Worm (Caenorhabditis elegans) whole organism, young adult: Measurements from ENCODE around the gene daf-41.

Experiments used
- B0035.1 ChIP-seq: sonication (generic microtip); optimal IDR thresholded peaks from 2 replicates; lab custom pipeline; 2016; ENCODE audit warnings: missing genetic modification characterization, mild to moderate bottlenecking, missing compliant biosample characterization, missing genotype, missing genetic modification reagents
- C17E4.6 ChIP-seq: fragments of 200-800 bp; sonication (Bioruptor generic); IDR thresholded peaks from 2 replicates; pipeline ENCODE4 v1.3.6; 2022; ENCODE audit warnings: missing genetic modification reagents, missing genetic modification characterization, missing compliant biosample characterization
- F23B12.7 ChIP-seq: sonication (generic microtip); optimal IDR thresholded peaks from 2 replicates; lab custom pipeline; 2017; ENCODE audit warnings: missing genetic modification characterization, mild to moderate bottlenecking, missing compliant biosample characterization, antibody characterized with exemption, moderate library complexity; ENCODE audit not compliant: insufficient read depth
- F52B5.7 ChIP-seq: sonication (generic microtip); optimal IDR thresholded peaks from 2 replicates; lab custom pipeline; 2016; ENCODE audit warnings: mild to moderate bottlenecking, missing genetic modification characterization, missing compliant biosample characterization
- T26A5.8 ChIP-seq: sonication (generic microtip); optimal IDR thresholded peaks from 2 replicates; lab custom pipeline; 2016; ENCODE audit warnings: missing genetic modification characterization, missing compliant biosample characterization
- Y53F4B.3 ChIP-seq: fragments of 200-800 bp; sonication (Bioruptor generic); IDR thresholded peaks from 2 replicates; pipeline ENCODE4 v1.3.6; 2022; ENCODE audit warnings: missing genetic modification reagents, missing genetic modification characterization, missing compliant biosample characterization
- Y53G8AR.9 ChIP-seq: fragments of 200-800 bp; sonication (Bioruptor generic); conservative IDR thresholded peaks from 2 replicates; pipeline ENCODE4 v1.3.6; 2022; ENCODE audit warnings: missing genetic modification reagents, missing genetic modification characterization, missing compliant biosample characterization
- Y67H2A.10 ChIP-seq: fragments of 200-800 bp; sonication (Bioruptor generic); conservative IDR thresholded peaks from 2 replicates; pipeline ENCODE4 v1.3.6; 2022; ENCODE audit warnings: missing genetic modification reagents, missing genetic modification characterization, missing compliant biosample characterization
- Y79H2A.3 ChIP-seq: fragments of 200-800 bp; sonication (Bioruptor generic); conservative IDR thresholded peaks from 2 replicates; pipeline ENCODE4 v1.3.6; 2022; ENCODE audit warnings: missing genetic modification reagents, missing genetic modification characterization, missing compliant biosample characterization
- Y95B8A.8 ChIP-seq: fragments of 200-800 bp; sonication (Bioruptor generic); IDR thresholded peaks from 2 replicates; pipeline ENCODE4 v1.3.6; 2022; ENCODE audit warnings: missing genetic modification reagents, missing genetic modification characterization, missing compliant biosample characterization
- aptf-3 ChIP-seq: fragments of 200-800 bp; sonication (Bioruptor generic); IDR thresholded peaks from 2 replicates; pipeline ENCODE4 v1.3.6; 2022; ENCODE audit warnings: missing genetic modification characterization, missing compliant biosample characterization
- attf-5 ChIP-seq: fragments of 200-800 bp; sonication (Bioruptor generic); optimal IDR thresholded peaks from 2 replicates; lab custom pipeline; 2018; ENCODE audit warnings: mild to moderate bottlenecking, missing genetic modification characterization, missing compliant biosample characterization
- ceh-27 ChIP-seq: fragments of 200-800 bp; sonication (Bioruptor generic); optimal IDR thresholded peaks from 2 replicates; lab custom pipeline; 2018; ENCODE audit warnings: mild to moderate bottlenecking, missing genetic modification characterization, moderate library complexity, missing compliant biosample characterization
- ceh-40 ChIP-seq: fragments of 200-800 bp; sonication (Bioruptor generic); IDR thresholded peaks from 2 replicates; pipeline ENCODE4 v1.3.6; 2022; ENCODE audit warnings: missing genetic modification characterization, missing compliant biosample characterization
- ceh-79 ChIP-seq: sonication (generic microtip); optimal IDR thresholded peaks from 2 replicates; lab custom pipeline; 2017; ENCODE audit warnings: mild to moderate bottlenecking, missing genetic modification characterization, missing compliant biosample characterization
- ceh-91 ChIP-seq: fragments of 200-800 bp; sonication (Bioruptor generic); IDR thresholded peaks from 2 replicates; pipeline ENCODE4 v1.3.6; 2022; ENCODE audit warnings: missing genetic modification reagents, missing genetic modification characterization, missing compliant biosample characterization
- dpl-1 ChIP-seq: fragments of 150-350 bp; optimal IDR thresholded peaks from 2 replicates; lab custom pipeline; 2014; ENCODE audit warnings: missing biosample characterization, missing genetic modification reagents, missing genetic modification characterization
- egrh-3 ChIP-seq: fragments of 200-800 bp; sonication (Bioruptor generic); IDR thresholded peaks from 2 replicates; pipeline ENCODE4 v1.3.6; 2022; ENCODE audit warnings: missing genetic modification reagents, missing genetic modification characterization, missing compliant biosample characterization
- him-1 ChIP-seq: sonication (generic microtip); optimal IDR thresholded peaks from 2 replicates; lab custom pipeline; 2016; ENCODE audit warnings: missing genotype, missing genetic modification reagents, missing genetic modification characterization, missing compliant biosample characterization
- hlh-12 ChIP-seq: sonication (generic microtip); optimal IDR thresholded peaks from 2 replicates; lab custom pipeline; 2016; ENCODE audit warnings: missing genetic modification characterization, missing compliant biosample characterization
- hlh-26 ChIP-seq: fragments of 200-800 bp; sonication (Bioruptor generic); conservative IDR thresholded peaks from 2 replicates; pipeline ENCODE4 v1.3.6; 2022; ENCODE audit warnings: missing genetic modification reagents, missing genetic modification characterization, missing compliant biosample characterization
- hmg-20 ChIP-seq: fragments of 200-800 bp; sonication (Bioruptor generic); IDR thresholded peaks from 2 replicates; pipeline ENCODE4 v1.3.6; 2022; ENCODE audit warnings: missing genetic modification reagents, missing genetic modification characterization, missing compliant biosample characterization
- hrde-1 ChIP-seq: sonication (generic microtip); optimal IDR thresholded peaks from 2 replicates; lab custom pipeline; 2016; ENCODE audit warnings: missing genetic modification characterization, mild to moderate bottlenecking, missing compliant biosample characterization, moderate library complexity, missing genotype, missing genetic modification reagents, borderline replicate concordance
- lag-1 ChIP-seq: fragments of 200-800 bp; sonication (Bioruptor generic); IDR thresholded peaks from 2 replicates; pipeline ENCODE4 v1.3.6; 2022; ENCODE audit warnings: missing genetic modification reagents, missing genetic modification characterization, missing compliant biosample characterization
- let-526 ChIP-seq: fragments of 200-800 bp; sonication (Bioruptor generic); IDR thresholded peaks from 2 replicates; pipeline ENCODE4 v1.3.6; 2022; ENCODE audit warnings: missing genetic modification reagents, missing genetic modification characterization, missing compliant biosample characterization
- lin-26 ChIP-seq: fragments of 200-800 bp; sonication (Bioruptor generic); IDR thresholded peaks from 2 replicates; pipeline ENCODE4 v1.3.6; 2022; ENCODE audit warnings: missing genetic modification reagents, missing genetic modification characterization, missing compliant biosample characterization
- lin-35 ChIP-seq, 3 experiments: fragments of 150-350 bp in 2 of 3; sonication (generic microtip) in 1 of 3; optimal IDR thresholded peaks; 2 replicates each; lab custom pipeline; 2014 to 2018; ENCODE audit warnings: missing biosample characterization in 3 of 3, missing genetic modification characterization in 3 of 3, missing genetic modification reagents in 3 of 3
- madf-10 ChIP-seq: sonication (generic microtip); optimal IDR thresholded peaks from 2 replicates; lab custom pipeline; 2016; ENCODE audit warnings: mild to moderate bottlenecking, missing genetic modification characterization, missing compliant biosample characterization
- madf-8 ChIP-seq: fragments of 200-800 bp; sonication (Bioruptor generic); conservative IDR thresholded peaks from 2 replicates; pipeline ENCODE4 v1.3.6; 2022; ENCODE audit warnings: missing genetic modification reagents, missing genetic modification characterization, missing compliant biosample characterization
- nfya-1 ChIP-seq: sonication (generic microtip); optimal IDR thresholded peaks from 2 replicates; lab custom pipeline; 2017; ENCODE audit warnings: antibody characterized with exemption, missing compliant biosample characterization, missing genetic modification characterization, borderline replicate concordance; ENCODE audit not compliant: insufficient read depth
- nhr-80 ChIP-seq: sonication (generic microtip); optimal IDR thresholded peaks from 2 replicates; lab custom pipeline; 2016; ENCODE audit warnings: missing genetic modification characterization, missing compliant biosample characterization
- nhr-90 ChIP-seq: sonication (generic microtip); optimal IDR thresholded peaks from 2 replicates; lab custom pipeline; 2016; ENCODE audit warnings: missing genotype, mild to moderate bottlenecking, missing genetic modification characterization, missing compliant biosample characterization
- pbrm-1 ChIP-seq: fragments of 200-800 bp; sonication (Bioruptor generic); IDR thresholded peaks from 2 replicates; pipeline ENCODE4 v1.3.6; 2022; ENCODE audit warnings: missing genetic modification reagents, missing genetic modification characterization, missing compliant biosample characterization
- rpc-1 ChIP-seq, 2 experiments: fragments of 150-350 bp in 1 of 2; sonication (generic microtip) in 1 of 2; optimal IDR thresholded peaks; 2 replicates each; lab custom pipeline; 2014 to 2018; ENCODE audit warnings: missing biosample characterization in 1 of 2, missing genetic modification characterization in 1 of 2, missing genetic modification reagents in 1 of 2, missing genotype in 1 of 2
- sea-2 ChIP-seq: fragments of 200-800 bp; sonication (Bioruptor generic); IDR thresholded peaks from 2 replicates; pipeline ENCODE4 v1.3.6; 2022; ENCODE audit warnings: missing genetic modification characterization, missing compliant biosample characterization
- snpc-1.1 ChIP-seq: sonication (generic microtip); optimal IDR thresholded peaks from 2 replicates; lab custom pipeline; 2017; ENCODE audit warnings: missing genetic modification characterization, mild to moderate bottlenecking, missing compliant biosample characterization, antibody characterized with exemption, moderate library complexity, missing genotype, missing genetic modification reagents; ENCODE audit not compliant: insufficient read depth
- snpc-1.3 ChIP-seq: sonication (generic microtip); optimal IDR thresholded peaks from 2 replicates; lab custom pipeline; 2017; ENCODE audit warnings: missing genetic modification characterization, mild to moderate bottlenecking, missing compliant biosample characterization, antibody characterized with exemption, moderate library complexity, missing genotype, missing genetic modification reagents; ENCODE audit not compliant: insufficient read depth
- sptf-2 ChIP-seq: fragments of 200-800 bp; sonication (Bioruptor generic); optimal IDR thresholded peaks from 2 replicates; lab custom pipeline; 2018; ENCODE audit warnings: mild to moderate bottlenecking, missing genetic modification characterization, missing compliant biosample characterization
- unc-62 ChIP-seq: fragments of 150-350 bp; optimal IDR thresholded peaks from 2 replicates; lab custom pipeline; 2014; ENCODE audit warnings: missing biosample characterization, missing genetic modification reagents, missing genetic modification characterization
- zim-3 ChIP-seq: sonication (generic microtip); optimal IDR thresholded peaks from 2 replicates; lab custom pipeline; 2017; ENCODE audit warnings: mild to moderate bottlenecking, missing genetic modification characterization, moderate library complexity, missing compliant biosample characterization
- ztf-6 ChIP-seq: fragments of 200-800 bp; sonication (Bioruptor generic); IDR thresholded peaks from 2 replicates; pipeline ENCODE4 v1.3.6; 2022; ENCODE audit warnings: missing genetic modification reagents, missing genetic modification characterization, missing compliant biosample characterization

Gene daf-41

DNA sequence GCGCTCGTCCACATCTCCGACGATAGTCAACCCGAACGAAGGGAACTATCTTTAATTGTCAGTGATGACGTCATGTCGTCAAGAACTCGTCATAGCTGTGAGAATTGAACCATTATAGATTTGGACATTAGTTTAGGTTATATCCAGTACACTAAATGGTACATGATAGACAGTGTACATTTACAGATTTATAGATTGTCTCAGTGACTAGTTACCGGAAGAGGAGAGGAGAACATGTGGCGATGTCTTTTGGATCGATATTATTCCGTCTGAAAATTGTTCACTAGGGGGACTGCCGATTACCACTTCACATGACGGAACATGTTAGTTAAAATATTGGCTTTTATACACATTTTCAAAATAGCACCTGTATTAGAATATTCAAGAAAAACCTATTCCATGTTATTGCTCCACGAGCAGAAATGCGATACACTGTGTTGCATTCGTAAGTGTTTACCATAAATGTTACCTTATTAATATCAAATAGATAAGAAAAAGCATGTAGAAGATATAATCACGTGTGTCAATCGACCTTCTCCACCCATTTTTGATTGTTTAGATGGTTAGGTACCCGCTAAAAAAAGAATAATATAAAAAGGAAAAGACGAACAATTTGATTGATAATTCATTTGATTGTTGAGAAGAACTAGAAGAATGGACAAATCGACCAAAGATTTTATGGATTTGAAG lies 7.2 kb downstream of the daf-41 start, which contains the start of gene ZC395.5:
TSS of gene ZC395.5 (plus strand) at position 632 of the 690 bp plus-strand sequence.
- peak; percentile 4 for TF ChIP-seq him-1 (tag; lab: Kevin White, UChicago)
- TF ChIP-seq C17E4.6 (GFP tag; lab: Robert Waterston, UW), result no peak
- TF ChIP-seq rpc-1 (optimal IDR thresholded peaks at IDR 0.05; lab: Kevin White, UChicago), result no peak
- peak; percentile 45 for TF ChIP-seq rpc-1 (tag; optimal IDR thresholded peaks at IDR 0.05; lab: Kevin White, UChicago)
- peak in 1 of 3 experiments; percentile 31 for TF ChIP-seq lin-35 (GFP tag; optimal IDR thresholded peaks at IDR 0.05; lab: Kevin White, UChicago)
- TF ChIP-seq hlh-26 (GFP tag; lab: Robert Waterston, UW), result no peak
- peak; percentile 17 for TF ChIP-seq nhr-80 (tag; lab: Kevin White, UChicago)
- no peak for TF ChIP-seq aptf-3
- TF ChIP-seq madf-8 (GFP tag; lab: Robert Waterston, UW), result no peak
- TF ChIP-seq ceh-27 (GFP tag; lab: Kevin White, UChicago), result peak; percentile 17
- no peak for TF ChIP-seq lag-1
- TF ChIP-seq, all 124 proteins: peak for 5

DNA sequence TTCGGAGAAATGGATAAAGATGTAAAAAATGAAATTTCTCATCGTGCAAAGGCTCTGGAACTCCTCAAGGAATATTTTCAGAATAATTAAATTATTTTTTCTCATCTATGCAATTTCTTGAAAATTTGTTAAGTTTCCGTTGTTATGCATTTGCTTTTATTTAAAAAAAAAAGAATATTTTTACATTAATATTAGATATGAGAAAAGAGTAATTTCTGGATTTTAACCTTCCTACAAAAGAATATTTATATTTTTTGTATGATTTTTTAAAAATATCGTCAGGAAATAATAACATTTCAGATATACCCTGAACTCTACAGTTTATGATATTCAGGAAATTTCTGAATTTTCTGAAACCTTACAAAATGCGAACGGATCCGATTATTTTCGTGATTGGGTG lies 9.8 kb downstream of the daf-41 start, which contains the start of gene gro-1:
TSS of gene gro-1 (plus strand) at position 301 of the 400 bp plus-strand sequence.
- TF ChIP-seq madf-10 (tag; lab: Kevin White, UChicago) (no peak), egrh-3 (GFP tag; lab: Robert Waterston, UW) (no peak), Y53F4B.3 (GFP tag; lab: Robert Waterston, UW) (no peak), zim-3 (no peak), lag-1 (no peak), Y67H2A.10 (GFP tag; lab: Robert Waterston, UW) (no peak), ceh-91 (GFP tag; lab: Robert Waterston, UW) (no peak), nfya-1 (tag; lab: Kevin White, UChicago) (no peak)

DNA sequence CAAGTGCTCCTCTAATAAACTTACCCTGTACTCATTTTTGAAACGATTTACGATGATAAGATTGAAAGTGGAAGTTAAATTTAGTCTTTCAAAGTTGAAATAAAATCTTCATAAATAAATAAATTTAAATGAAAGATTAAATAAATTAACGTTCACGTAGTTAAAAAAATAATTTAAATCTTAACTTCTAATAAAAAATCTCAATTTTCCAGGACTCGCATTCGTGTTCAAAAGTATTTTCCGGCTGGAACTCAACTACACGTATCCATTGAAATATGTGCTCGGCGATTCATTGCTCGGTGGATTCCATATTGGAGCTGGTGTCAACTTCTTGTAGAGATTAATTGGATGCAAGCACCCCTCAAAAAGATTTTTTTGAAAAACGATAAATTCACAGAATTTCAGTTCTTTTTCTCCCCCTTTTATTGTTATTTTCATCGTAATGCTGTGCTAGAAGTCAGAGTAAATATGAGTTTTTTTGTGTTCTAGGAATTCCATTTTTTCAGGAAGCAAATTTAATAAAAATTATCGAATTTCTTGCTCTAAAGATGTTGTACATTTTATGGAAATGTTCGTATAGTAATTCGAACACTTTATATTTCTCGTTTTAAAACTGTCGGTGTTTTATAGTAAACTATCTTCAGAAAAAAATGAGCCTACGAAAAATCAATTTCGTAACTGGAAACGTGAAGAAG lies 11.1 kb downstream of the daf-41 start, which contains the start of the genes C34E10.9 and hap-1:
TSS of gene C34E10.9 (minus strand) at position 101 of the 695 bp plus-strand sequence.
TSS of gene hap-1 (plus strand) at position 645 of the 695 bp plus-strand sequence.
- TF ChIP-seq let-526 (GFP tag; lab: Robert Waterston, UW), result no peak
- TF ChIP-seq Y95B8A.8 (GFP tag; lab: Robert Waterston, UW), result no peak
- no peak for TF ChIP-seq lin-26 (GFP tag; lab: Robert Waterston, UW)
- no peak for TF ChIP-seq F52B5.7 (tag; lab: Kevin White, UChicago)
- TF ChIP-seq hmg-20 (GFP tag; lab: Robert Waterston, UW), result no peak
- no peak for TF ChIP-seq F23B12.7 (tag; lab: Kevin White, UChicago)
- no peak for TF ChIP-seq Y53G8AR.9 (GFP tag; lab: Robert Waterston, UW)
- no peak for TF ChIP-seq Y79H2A.3 (GFP tag; lab: Robert Waterston, UW)
- no peak for TF ChIP-seq hrde-1 (tag; lab: Kevin White, UChicago)
- no peak for TF ChIP-seq B0035.1 (tag; lab: Kevin White, UChicago)
- no peak for TF ChIP-seq snpc-1.1
- no peak for TF ChIP-seq attf-5 (GFP tag; lab: Kevin White, UChicago)
- no peak for TF ChIP-seq ceh-40 (GFP tag; lab: Robert Waterston, UW)

DNA sequence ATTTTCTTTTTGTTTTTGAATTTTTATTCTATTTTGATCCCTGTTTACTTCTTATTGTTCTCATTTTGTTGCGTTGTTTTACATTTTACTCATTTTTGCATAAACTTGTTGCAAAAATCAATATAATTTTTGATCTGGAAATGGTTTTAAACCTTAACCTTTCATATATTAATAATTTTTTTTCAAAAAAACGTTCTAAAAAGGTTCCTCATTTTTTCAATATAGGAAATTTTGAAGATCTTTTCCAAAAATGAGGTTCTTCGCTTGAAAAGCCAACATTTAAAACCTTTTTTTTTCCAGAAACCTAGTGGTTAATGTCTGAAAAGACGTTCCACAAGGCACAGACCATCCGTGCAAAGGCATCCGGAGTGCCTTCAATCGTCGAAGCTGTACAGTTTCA lies 14.2 kb downstream of the daf-41 start, which contains the start of gene gop-3:
TSS of gene gop-3 (plus strand) at position 301 of the 400 bp plus-strand sequence.
- TF ChIP-seq ceh-79 (tag; lab: Kevin White, UChicago), result no peak
- TF ChIP-seq hlh-12 (tag; lab: Kevin White, UChicago), result no peak
- no peak for TF ChIP-seq sptf-2
- TF ChIP-seq T26A5.8 (tag; lab: Kevin White, UChicago), result no peak
- no peak for TF ChIP-seq pbrm-1
- TF ChIP-seq snpc-1.3 (tag; lab: Kevin White, UChicago), result no peak
- TF ChIP-seq sea-2 (GFP tag; lab: Robert Waterston, UW), result no peak
- no peak for TF ChIP-seq attf-5 (GFP tag; lab: Kevin White, UChicago)
- TF ChIP-seq dpl-1 (GFP tag; lab: Kevin White, UChicago), result no peak
- no peak for TF ChIP-seq ztf-6 (GFP tag; lab: Robert Waterston, UW)
- no peak for TF ChIP-seq unc-62 (GFP tag; lab: Kevin White, UChicago)
- no peak for TF ChIP-seq nhr-90 (tag; lab: Kevin White, UChicago)
